Worm (Caenorhabditis elegans): ENCODE data around the gene W09C2.8.
"Not testable (repeated sequence)": the region's sequence is repeated elsewhere in the genome, so short reads cannot be mapped to it uniquely, and the experiment has no call there.

The W09C2.8 gene

ce11 chrIV:9609095-9609494, 15.1 kb downstream of the W09C2.8 start:
- TF ChIP-seq elt-1 (tag; optimal IDR thresholded peaks at IDR 0.05; ENCODE audit: borderline replicate concordance, insufficient read depth) (peak; percentile 97), cnd-1 (tag; optimal IDR thresholded peaks at IDR 0.05) (no peak)

- TF ChIP-seq ces-1 (GFP tag; optimal IDR thresholded peaks at IDR 0.05) (no peak), blmp-1 (tag; optimal IDR thresholded peaks at IDR 0.05) (no peak), lin-13 (tag; optimal IDR thresholded peaks at IDR 0.05) (no peak), mab-5 (tag; optimal IDR thresholded peaks at IDR 0.05) (no peak), elt-3 (tag; optimal IDR thresholded peaks at IDR 0.05) (no peak), bed-3 (GFP tag; optimal IDR thresholded peaks at IDR 0.05) (no peak), flh-1 (GFP tag; optimal IDR thresholded peaks at IDR 0.05) (no peak), mls-2 (tag; optimal IDR thresholded peaks at IDR 0.05) (no peak), pha-4 (tag; optimal IDR thresholded peaks at IDR 0.05) (no peak), cnd-1 (tag; optimal IDR thresholded peaks at IDR 0.05) (no peak), ceh-83 (GFP tag; optimal IDR thresholded peaks at IDR 0.05) (no peak), nhr-28 (tag; optimal IDR thresholded peaks at IDR 0.05) (no peak), unc-120 (tag; optimal IDR thresholded peaks at IDR 0.05; ENCODE audit: poor library complexity, severe bottlenecking) (no peak), M03D4.4 (tag; optimal IDR thresholded peaks at IDR 0.05) (no peak), ceh-39 (tag; optimal IDR thresholded peaks at IDR 0.05) (no peak), ham-2 (GFP tag; optimal IDR thresholded peaks at IDR 0.05) (no peak), nhr-12 (tag; optimal IDR thresholded peaks at IDR 0.05) (no peak), elt-1 (tag; optimal IDR thresholded peaks at IDR 0.05; ENCODE audit: borderline replicate concordance, insufficient read depth) (no peak)
Observed at ce11 chrIV:9607945-9608344, 16.2 kb downstream of the W09C2.8 start.

ce11 chrIV:9601595-9601994, 22.6 kb downstream of the W09C2.8 start, which contains the start of gene aat-1:
Gene aat-1, minus strand, starts transcription at chrIV:9601695.
- no peak for TF ChIP-seq elt-1 (tag; optimal IDR thresholded peaks at IDR 0.05; ENCODE audit: borderline replicate concordance, insufficient read depth)
- no peak for TF ChIP-seq snpc-4 (tag; optimal IDR thresholded peaks at IDR 0.05)

- TF ChIP-seq cnd-1 (tag; optimal IDR thresholded peaks at IDR 0.05); M03D4.4 (tag; optimal IDR thresholded peaks at IDR 0.05); ces-1 (GFP tag; optimal IDR thresholded peaks at IDR 0.05): not testable (repeated sequence)
Observed at ce11 chrIV:9595779-9596406, 28.3 kb downstream of the W09C2.8 start, which contains the start of the genes F27C8.3 and F27C8.2. Gene F27C8.3, minus strand, starts transcription at chrIV:9595879. Gene F27C8.2, plus strand, starts transcription at chrIV:9596356.

ce11 chrIV:9593456-9593855, 30.7 kb downstream of the W09C2.8 start, which contains the start of gene spp-18:
Gene spp-18, plus strand, starts transcription at chrIV:9593712.
- TF ChIP-seq nhr-2 (tag; optimal IDR thresholded peaks at IDR 0.05): no peak
- TF ChIP-seq unc-39 (tag; optimal IDR thresholded peaks at IDR 0.05): no peak
- no peak for TF ChIP-seq sptf-1 (tag; optimal IDR thresholded peaks at IDR 0.05)
- TF ChIP-seq hlh-1 (tag; optimal IDR thresholded peaks at IDR 0.05): no peak
- no peak for TF ChIP-seq nhr-12 (tag; optimal IDR thresholded peaks at IDR 0.05)
- TF ChIP-seq lin-32 (GFP tag; optimal IDR thresholded peaks at IDR 0.05): no peak
- no peak for TF ChIP-seq drap-1 (GFP tag; optimal IDR thresholded peaks at IDR 0.05)
- TF ChIP-seq bed-3 (GFP tag; optimal IDR thresholded peaks at IDR 0.05): no peak
- TF ChIP-seq ceh-43 (GFP tag; optimal IDR thresholded peaks at IDR 0.05): no peak
- no peak for TF ChIP-seq flh-1 (GFP tag; optimal IDR thresholded peaks at IDR 0.05)
- TF ChIP-seq cnd-1 (tag; optimal IDR thresholded peaks at IDR 0.05): no peak
- TF ChIP-seq ztf-11 (tag; optimal IDR thresholded peaks at IDR 0.05): no peak
- TF ChIP-seq lsy-2 (tag; optimal IDR thresholded peaks at IDR 0.05): no peak
- no peak for TF ChIP-seq elt-3 (tag; optimal IDR thresholded peaks at IDR 0.05)
- no peak for TF ChIP-seq mep-1 (tag; optimal IDR thresholded peaks at IDR 0.05)
- no peak for TF ChIP-seq ces-1 (GFP tag; optimal IDR thresholded peaks at IDR 0.05)

ce11 chrIV:9592413-9592812, 31.8 kb downstream of the W09C2.8 start, which contains the start of gene pei-1:
Gene pei-1, minus strand, starts transcription at chrIV:9592513.
- TF ChIP-seq mab-5 (tag; optimal IDR thresholded peaks at IDR 0.05) (no peak), sptf-1 (tag; optimal IDR thresholded peaks at IDR 0.05) (no peak), tbx-8 (GFP tag; optimal IDR thresholded peaks at IDR 0.05) (no peak), unc-62 (GFP tag; optimal IDR thresholded peaks at IDR 0.05) (no peak), lin-13 (tag; optimal IDR thresholded peaks at IDR 0.05) (no peak), pha-4 (tag; optimal IDR thresholded peaks at IDR 0.05) (no peak), ham-2 (GFP tag; optimal IDR thresholded peaks at IDR 0.05) (no peak), lin-32 (GFP tag; optimal IDR thresholded peaks at IDR 0.05) (no peak), hlh-1 (tag; optimal IDR thresholded peaks at IDR 0.05) (no peak), unc-120 (tag; optimal IDR thresholded peaks at IDR 0.05; ENCODE audit: poor library complexity, severe bottlenecking) (no peak), cnd-1 (tag; optimal IDR thresholded peaks at IDR 0.05) (no peak), snpc-4 (tag; optimal IDR thresholded peaks at IDR 0.05) (no peak), elt-3 (tag; optimal IDR thresholded peaks at IDR 0.05) (no peak), M03D4.4 (tag; optimal IDR thresholded peaks at IDR 0.05) (no peak), mls-2 (tag; optimal IDR thresholded peaks at IDR 0.05) (no peak), unc-39 (tag; optimal IDR thresholded peaks at IDR 0.05) (no peak)
